Worm (Caenorhabditis elegans) whole organism, L2 larva: ENCODE measurements around the gene rpl-10.
A peak's percentile ranks its signal among the peaks of the same experiment; 100 is the strongest.

Experiments
- C34F6.9 ChIP-seq: fragments of 150-350 bp; optimal IDR thresholded peaks from 2 replicates; lab custom pipeline; 2014; ENCODE audit warnings: missing biosample characterization, missing genetic modification characterization
- F13H6.1 ChIP-seq: sonication (generic microtip); optimal IDR thresholded peaks from 2 replicates; lab custom pipeline; 2016; ENCODE audit warnings: missing genetic modification characterization, missing compliant biosample characterization
- R02D3.7 ChIP-seq: fragments of 150-350 bp; optimal IDR thresholded peaks from 2 replicates; lab custom pipeline; 2014; ENCODE audit warnings: missing biosample characterization, missing genetic modification characterization
- Y55F3AM.14 ChIP-seq: fragments of 200-800 bp; sonication (Bioruptor generic); optimal IDR thresholded peaks from 2 replicates; lab custom pipeline; 2018; ENCODE audit warnings: mild to moderate bottlenecking, missing genetic modification characterization, missing compliant biosample characterization
- ZK546.5 ChIP-seq: sonication (generic microtip); optimal IDR thresholded peaks from 2 replicates; lab custom pipeline; 2017; ENCODE audit warnings: missing biosample characterization, missing genetic modification characterization
- alr-1 ChIP-seq: fragments of 150-350 bp; optimal IDR thresholded peaks from 2 replicates; lab custom pipeline; 2014; ENCODE audit warnings: missing biosample characterization, missing genetic modification characterization
- aly-2 ChIP-seq: fragments of 150-350 bp; optimal IDR thresholded peaks from 2 replicates; lab custom pipeline; 2014; ENCODE audit warnings: missing biosample characterization, missing genetic modification characterization
- ama-1 ChIP-seq: fragments of 150-350 bp; optimal IDR thresholded peaks from 2 replicates; lab custom pipeline; 2018; ENCODE audit warnings: inconsistent platforms
- blmp-1 ChIP-seq: sonication (generic microtip); optimal IDR thresholded peaks from 2 replicates; lab custom pipeline; 2017; ENCODE audit warnings: missing genetic modification characterization, mild to moderate bottlenecking, missing compliant biosample characterization, antibody characterized with exemption, moderate library complexity; ENCODE audit not compliant: insufficient read depth
- ceh-16 ChIP-seq: fragments of 150-350 bp; optimal IDR thresholded peaks from 2 replicates; lab custom pipeline; 2014; ENCODE audit warnings: missing biosample characterization, missing genetic modification characterization
- ceh-82 ChIP-seq: fragments of 150-350 bp; optimal IDR thresholded peaks from 2 replicates; lab custom pipeline; 2014; ENCODE audit warnings: missing biosample characterization, missing genetic modification characterization
- crh-2 ChIP-seq: sonication (generic microtip); optimal IDR thresholded peaks from 2 replicates; lab custom pipeline; 2017; ENCODE audit warnings: missing biosample characterization, missing genetic modification characterization
- dmd-4 ChIP-seq: sonication (generic microtip); optimal IDR thresholded peaks from 2 replicates; lab custom pipeline; 2017; ENCODE audit warnings: missing biosample characterization, missing genetic modification characterization
- egl-27 ChIP-seq: sonication (generic microtip); optimal IDR thresholded peaks from 3 replicates; lab custom pipeline; 2017; ENCODE audit warnings: missing biosample characterization, missing genetic modification reagents, missing genetic modification characterization
- elt-1 ChIP-seq: fragments of 150-350 bp; optimal IDR thresholded peaks from 2 replicates; lab custom pipeline; 2014; ENCODE audit warnings: missing biosample characterization, missing genetic modification characterization
- elt-3 ChIP-seq: sonication (generic microtip); optimal IDR thresholded peaks from 2 replicates; lab custom pipeline; 2017; ENCODE audit warnings: missing biosample characterization, missing genetic modification characterization
- fos-1 ChIP-seq: fragments of 150-350 bp; optimal IDR thresholded peaks from 2 replicates; lab custom pipeline; 2014; ENCODE audit warnings: missing biosample characterization, missing genetic modification characterization
- gmeb-1 ChIP-seq: fragments of 150-350 bp; optimal IDR thresholded peaks from 2 replicates; lab custom pipeline; 2014; ENCODE audit warnings: missing biosample characterization, missing genetic modification characterization
- lin-11 ChIP-seq: fragments of 150-350 bp; sonication (generic microtip); optimal IDR thresholded peaks from 2 replicates; lab custom pipeline; 2014; ENCODE audit warnings: missing biosample characterization, missing genetic modification characterization, inconsistent platforms, mixed read lengths
- lin-13 ChIP-seq: fragments of 150-350 bp; optimal IDR thresholded peaks from 2 replicates; lab custom pipeline; 2014; ENCODE audit warnings: missing biosample characterization, missing genetic modification reagents, missing genetic modification characterization
- lin-39 ChIP-seq: fragments of 150-350 bp; optimal IDR thresholded peaks from 2 replicates; lab custom pipeline; 2014; ENCODE audit warnings: missing biosample characterization, missing genetic modification reagents, missing genetic modification characterization
- lsy-2 ChIP-seq, 2 experiments: fragments of 150-350 bp in 1 of 2; sonication (generic microtip) in 1 of 2; optimal IDR thresholded peaks; 2 replicates each; lab custom pipeline; 2014 to 2017; ENCODE audit warnings: missing biosample characterization in 2 of 2, missing genetic modification characterization in 2 of 2
- mab-5 ChIP-seq: fragments of 150-350 bp; optimal IDR thresholded peaks from 2 replicates; lab custom pipeline; 2014; ENCODE audit warnings: missing biosample characterization, missing genetic modification characterization
- mbf-1 ChIP-seq: sonication (generic microtip); optimal IDR thresholded peaks from 2 replicates; lab custom pipeline; 2017; ENCODE audit warnings: missing biosample characterization, missing genetic modification characterization
- mdl-1 ChIP-seq, 2 experiments: fragments of 150-350 bp in 1 of 2; sonication (generic microtip) in 1 of 2; optimal IDR thresholded peaks; 2 replicates each; lab custom pipeline; 2017; ENCODE audit warnings: missing biosample characterization in 2 of 2, missing genetic modification characterization in 2 of 2
- nhr-10 ChIP-seq: sonication (generic microtip); optimal IDR thresholded peaks from 2 replicates; lab custom pipeline; 2017; ENCODE audit warnings: missing biosample characterization, missing genetic modification characterization
- nhr-11 ChIP-seq: fragments of 150-350 bp; optimal IDR thresholded peaks from 2 replicates; lab custom pipeline; 2014; ENCODE audit warnings: missing biosample characterization, missing genetic modification characterization
- nhr-12 ChIP-seq: fragments of 150-350 bp; optimal IDR thresholded peaks from 2 replicates; lab custom pipeline; 2014; ENCODE audit warnings: missing biosample characterization, missing genetic modification characterization
- nhr-129 ChIP-seq: fragments of 150-350 bp; optimal IDR thresholded peaks from 2 replicates; lab custom pipeline; 2014; ENCODE audit warnings: missing biosample characterization, missing genetic modification characterization
- nhr-21 ChIP-seq: fragments of 150-350 bp; optimal IDR thresholded peaks from 2 replicates; lab custom pipeline; 2014; ENCODE audit warnings: missing biosample characterization, missing genetic modification characterization
- nhr-23 ChIP-seq: fragments of 150-350 bp; optimal IDR thresholded peaks from 2 replicates; lab custom pipeline; 2014; ENCODE audit warnings: missing biosample characterization, missing genetic modification reagents, missing genetic modification characterization
- nhr-237 ChIP-seq: fragments of 150-350 bp; optimal IDR thresholded peaks from 2 replicates; lab custom pipeline; 2014; ENCODE audit warnings: missing biosample characterization, missing genetic modification characterization
- nhr-25 ChIP-seq: fragments of 150-350 bp; sonication (generic microtip); optimal IDR thresholded peaks from 3 replicates; lab custom pipeline; 2014; ENCODE audit warnings: missing biosample characterization, missing genetic modification characterization
- nhr-6 ChIP-seq: fragments of 150-350 bp; optimal IDR thresholded peaks from 2 replicates; lab custom pipeline; 2014; ENCODE audit warnings: missing biosample characterization, missing genetic modification characterization
- nhr-77 ChIP-seq: fragments of 150-350 bp; optimal IDR thresholded peaks from 2 replicates; lab custom pipeline; 2014; ENCODE audit warnings: missing biosample characterization, missing genetic modification characterization
- peb-1 ChIP-seq: fragments of 150-350 bp; optimal IDR thresholded peaks from 2 replicates; lab custom pipeline; 2014; ENCODE audit warnings: missing biosample characterization, missing genetic modification characterization
- sem-4 ChIP-seq: fragments of 150-350 bp; optimal IDR thresholded peaks from 2 replicates; lab custom pipeline; 2014; ENCODE audit warnings: missing biosample characterization, missing genetic modification reagents, missing genetic modification characterization
- skn-1 ChIP-seq: sonication (generic microtip); optimal IDR thresholded peaks from 2 replicates; lab custom pipeline; 2017; ENCODE audit warnings: missing biosample characterization, missing genetic modification characterization
- sma-3 ChIP-seq: sonication (generic microtip); optimal IDR thresholded peaks from 2 replicates; lab custom pipeline; 2016; ENCODE audit warnings: missing genetic modification reagents, missing genetic modification characterization, missing compliant biosample characterization
- sma-9 ChIP-seq, 2 experiments: fragments of 150-350 bp in 1 of 2; sonication (generic microtip) in 1 of 2; optimal IDR thresholded peaks; 2 replicates each; lab custom pipeline; 2014 to 2016; ENCODE audit warnings: missing genetic modification characterization in 2 of 2, mild to moderate bottlenecking in 1 of 2, missing biosample characterization in 1 of 2, missing compliant biosample characterization in 1 of 2, missing genetic modification reagents in 1 of 2, moderate library complexity in 1 of 2
- snpc-4 ChIP-seq: fragments of 150-350 bp; optimal IDR thresholded peaks from 2 replicates; lab custom pipeline; 2014; ENCODE audit warnings: missing biosample characterization, missing genetic modification characterization
- unc-39 ChIP-seq: fragments of 150-350 bp; optimal IDR thresholded peaks from 2 replicates; lab custom pipeline; 2014; ENCODE audit warnings: missing biosample characterization, missing genetic modification characterization
- unc-55 ChIP-seq: fragments of 150-350 bp; sonication (generic microtip); optimal IDR thresholded peaks from 3 replicates; lab custom pipeline; 2014; ENCODE audit warnings: missing biosample characterization, missing genetic modification reagents, missing genetic modification characterization
- unc-62 ChIP-seq: fragments of 150-350 bp; optimal IDR thresholded peaks from 2 replicates; lab custom pipeline; 2014; ENCODE audit warnings: missing biosample characterization, missing genetic modification reagents, missing genetic modification characterization
- zag-1 ChIP-seq: fragments of 150-350 bp; optimal IDR thresholded peaks from 2 replicates; lab custom pipeline; 2014; ENCODE audit warnings: missing biosample characterization, missing genetic modification characterization
- ztf-1 ChIP-seq: fragments of 200-800 bp; sonication (Bioruptor generic); conservative IDR thresholded peaks from 2 replicates; pipeline ENCODE4 v1.3.6; 2022; ENCODE audit warnings: missing genetic modification characterization, missing compliant biosample characterization
- ztf-11 ChIP-seq: sonication (generic microtip); optimal IDR thresholded peaks from 2 replicates; lab custom pipeline; 2017; ENCODE audit warnings: missing biosample characterization, missing genetic modification characterization
- ztf-4 ChIP-seq: fragments of 150-350 bp; optimal IDR thresholded peaks from 2 replicates; lab custom pipeline; 2014; ENCODE audit warnings: missing biosample characterization, missing genetic modification characterization

The rpl-10 gene

DNA sequence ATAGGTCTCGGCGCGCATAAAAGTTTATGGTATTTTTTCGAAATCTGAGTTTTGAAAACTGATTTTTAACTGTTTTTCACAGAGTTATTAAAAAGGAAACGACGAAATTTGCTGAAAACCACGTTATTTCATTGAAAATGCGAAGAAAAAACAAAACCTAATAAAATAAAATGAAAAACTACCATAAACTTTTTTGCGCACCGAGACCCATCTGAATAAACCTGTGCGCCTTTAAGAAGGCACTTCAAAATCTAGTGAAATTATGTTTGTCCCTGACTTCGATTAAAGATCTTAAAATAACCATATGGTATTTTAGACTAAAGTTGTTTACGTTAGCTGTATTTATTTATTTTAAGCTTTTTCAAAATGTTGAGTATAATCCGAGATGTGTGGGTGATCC, 15.9 kb upstream of the rpl-10 start:
- TF ChIP-seq unc-39 (tag; lab: Kevin White, UChicago) (no peak), ZK546.5 (tag; lab: Kevin White, UChicago) (no peak)

- TF ChIP-seq nhr-25 (tag; lab: Kevin White, UChicago) (peak; percentile 92), ceh-82 (tag; lab: Kevin White, UChicago) (no peak), nhr-21 (tag; lab: Kevin White, UChicago) (peak; percentile 63), R02D3.7 (tag; lab: Kevin White, UChicago) (no peak), crh-2 (tag; lab: Kevin White, UChicago) (peak; percentile 81), sma-9 (GFP tag; optimal IDR thresholded peaks at IDR 0.05; lab: Kevin White, UChicago) (peak; percentile 95), sma-9 (tag; optimal IDR thresholded peaks at IDR 0.05; lab: Kevin White, UChicago) (no peak), Y55F3AM.14 (GFP tag; lab: Kevin White, UChicago) (no peak), nhr-6 (tag; lab: Kevin White, UChicago) (peak; percentile 84), aly-2 (no peak), mdl-1 (tag; optimal IDR thresholded peaks at IDR 0.05; lab: Kevin White, UChicago) (no peak), sem-4 (tag; lab: Kevin White, UChicago) (peak; percentile 56), unc-39 (tag; lab: Kevin White, UChicago) (no peak), lsy-2 (tag; optimal IDR thresholded peaks at IDR 0.05; lab: Kevin White, UChicago) (peak; percentile 34 to 44), snpc-4 (tag; lab: Kevin White, UChicago) (no peak), ama-1 (no peak), unc-62 (GFP tag; lab: Kevin White, UChicago) (peak; percentile 36), F13H6.1 (tag; lab: Kevin White, UChicago) (peak; percentile 64), zag-1 (tag; lab: Kevin White, UChicago) (no peak), dmd-4 (tag; lab: Kevin White, UChicago) (no peak), skn-1 (tag; lab: Kevin White, UChicago) (no peak), lin-13 (GFP tag; lab: Kevin White, UChicago) (peak; percentile 1), nhr-77 (no peak), mbf-1 (tag; lab: Kevin White, UChicago) (no peak), mab-5 (tag; lab: Kevin White, UChicago) (no peak), egl-27 (tag; lab: Kevin White, UChicago) (peak; percentile 20), peb-1 (tag; lab: Kevin White, UChicago) (no peak), sma-3 (GFP tag; lab: Kevin White, UChicago) (peak; percentile 40), C34F6.9 (tag; lab: Kevin White, UChicago) (peak; percentile 45), ztf-4 (tag; lab: Kevin White, UChicago) (peak; percentile 45), nhr-12 (tag; lab: Kevin White, UChicago) (no peak), gmeb-1 (peak; percentile 26), blmp-1 (tag; lab: Kevin White, UChicago) (peak; percentile 6), lin-11 (no peak), ceh-16 (tag; lab: Kevin White, UChicago) (peak; percentile 58), lin-39 (tag; lab: Kevin White, UChicago) (no peak), fos-1 (tag; lab: Kevin White, UChicago) (peak; percentile 29), nhr-23 (tag; lab: Kevin White, UChicago) (no peak), elt-3 (tag; lab: Kevin White, UChicago) (no peak), nhr-237 (no peak), nhr-11 (tag; lab: Kevin White, UChicago) (no peak), ZK546.5 (tag; lab: Kevin White, UChicago) (no peak), elt-1 (tag; lab: Kevin White, UChicago) (no peak), ztf-11 (no peak), ztf-1 (GFP tag; lab: Robert Waterston, UW) (no peak), nhr-129 (tag; lab: Kevin White, UChicago) (peak; percentile 99), alr-1 (tag; lab: Kevin White, UChicago) (no peak), nhr-10 (tag; lab: Kevin White, UChicago) (no peak), unc-55 (GFP tag; lab: Kevin White, UChicago) (peak; percentile 44)
Observed at ce11 chrII:8128273-8129039, 15.2 kb upstream of the rpl-10 start.
